Fruit fly (Drosophila melanogaster): Measurements from ENCODE around the gene fid.
A peak's percentile ranks its signal among the peaks of the same experiment; 100 is the strongest.

DNA sequence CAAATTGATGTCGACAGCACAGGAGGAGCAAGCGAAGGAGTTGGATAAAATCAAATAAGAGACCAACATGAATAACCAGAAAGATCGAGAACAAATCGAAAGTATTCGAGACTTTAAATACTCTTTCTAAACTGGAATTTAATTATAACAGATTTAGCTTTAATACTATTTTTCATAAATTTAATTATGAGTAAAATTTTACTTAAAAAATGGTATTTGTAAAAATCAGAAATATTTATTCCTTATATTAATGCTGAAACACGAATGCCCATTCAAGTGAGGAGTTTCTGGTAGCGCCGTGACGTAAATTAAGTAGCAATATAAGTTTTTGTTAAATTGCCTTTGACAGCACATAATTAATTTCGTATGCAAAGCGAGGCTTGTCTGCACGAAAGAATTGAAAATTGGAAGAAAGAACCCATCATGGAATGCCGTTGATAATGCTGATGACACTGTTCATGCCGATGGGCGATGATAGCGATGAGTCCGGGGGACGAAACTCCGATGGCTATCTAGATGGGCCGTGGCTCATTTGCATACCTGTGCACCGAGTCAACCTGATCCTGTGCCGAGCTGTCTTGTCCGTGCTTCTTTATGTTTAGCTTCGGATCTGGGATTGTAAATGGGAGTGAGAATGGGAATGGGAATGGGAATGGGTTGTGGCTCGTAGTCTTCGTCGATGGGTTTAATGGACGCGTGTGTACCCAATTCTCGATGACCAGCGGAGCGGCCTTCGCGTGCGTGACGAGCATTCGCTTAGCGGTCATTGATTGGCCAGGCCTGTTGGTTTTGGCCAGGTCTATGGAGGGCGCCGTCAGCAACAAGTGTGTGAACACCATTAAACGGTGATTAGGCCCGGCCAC, 43.2 kb downstream of the fid start:
- TF ChIP-seq Smox (GFP tag; optimal IDR thresholded peaks at IDR 0.05) (peak; percentile 18), CG16779 (tag; optimal IDR thresholded peaks at IDR 0.05) (no peak), salr (GFP tag; optimal IDR thresholded peaks at IDR 0.05) (no peak), CG3919 (GFP tag; optimal IDR thresholded peaks at IDR 0.05) (peak; percentile 24)
